Fruit fly (Drosophila melanogaster): ENCODE measurements around the gene CG10237.

The CG10237 gene

dm6 chr2L:19393703-19394210 is 48.8 kb downstream of the CG10237 start, which contains the start of gene CG31798 (continued):
- TF ChIP-seq Lpt (GFP tag; optimal IDR thresholded peaks at IDR 0.05) = no peak
- TF ChIP-seq CG7963 (GFP tag; IDR thresholded peaks at IDR 0.05; ENCODE audit: partially characterized antibody) = peak; percentile 11; the same call in 1 of the 3 replicates
- no peak for TF ChIP-seq Doc2 (GFP tag; IDR thresholded peaks at IDR 0.05)
- no peak for TF ChIP-seq CG1832 (GFP tag; optimal IDR thresholded peaks at IDR 0.05)
- no peak for TF ChIP-seq so (GFP tag; IDR thresholded peaks at IDR 0.05)
- TF ChIP-seq zen2 (GFP tag; IDR thresholded peaks at IDR 0.05; ENCODE audit: partially characterized antibody) = no peak
- TF ChIP-seq CG15011 (GFP tag; optimal IDR thresholded peaks at IDR 0.05) = no peak
- TF ChIP-seq prd (optimal IDR thresholded peaks at IDR 0.05) = no peak
- no peak for TF ChIP-seq prd (GFP tag; IDR thresholded peaks at IDR 0.05)
- TF ChIP-seq CG8924 (tag; optimal IDR thresholded peaks at IDR 0.05) = no peak
- no peak for TF ChIP-seq NfI (GFP tag; optimal IDR thresholded peaks at IDR 0.05)
- no peak for TF ChIP-seq E2f2 (GFP tag; IDR thresholded peaks at IDR 0.05)
- no peak for TF ChIP-seq NC2α (GFP tag; optimal IDR thresholded peaks at IDR 0.05)
- TF ChIP-seq gro (GFP tag; optimal IDR thresholded peaks at IDR 0.05) = no peak
- TF ChIP-seq PHDP (tag; optimal IDR thresholded peaks at IDR 0.05) = no peak
- no peak for TF ChIP-seq chinmo (GFP tag; IDR thresholded peaks at IDR 0.05; ENCODE audit: partially characterized antibody)
- TF ChIP-seq CG12744 (GFP tag; optimal IDR thresholded peaks at IDR 0.05) = no peak
- TF ChIP-seq CG5180 (GFP tag; optimal IDR thresholded peaks at IDR 0.05) = peak; percentile 26
- TF ChIP-seq usp (GFP tag; optimal IDR thresholded peaks at IDR 0.05) = no peak
- no peak for TF ChIP-seq az2 (GFP tag; optimal IDR thresholded peaks at IDR 0.05)
- no peak for TF ChIP-seq CkIIα-i1 (GFP tag; IDR thresholded peaks at IDR 0.05)
- peak; percentile 39; the same call in 1 of the 2 replicates for TF ChIP-seq sob (GFP tag; IDR thresholded peaks at IDR 0.05)
- TF ChIP-seq stwl (tag; optimal IDR thresholded peaks at IDR 0.05) = peak; percentile 64
- TF ChIP-seq Taf1 (GFP tag; IDR thresholded peaks at IDR 0.05) = no peak
- TF ChIP-seq zen (tag; optimal IDR thresholded peaks at IDR 0.05) = no peak
- TF ChIP-seq pita (GFP tag; optimal IDR thresholded peaks at IDR 0.05) = peak; percentile 84
- peak; percentile 35 for TF ChIP-seq sens (GFP tag)
- no peak for TF ChIP-seq Hand (GFP tag; optimal IDR thresholded peaks at IDR 0.05)
- TF ChIP-seq H15 (GFP tag; IDR thresholded peaks at IDR 0.05) = no peak
- TF ChIP-seq CG31441 (GFP tag; IDR thresholded peaks at IDR 0.05) = no peak
- no peak for TF ChIP-seq CG6791 (GFP tag; IDR thresholded peaks at IDR 0.05; ENCODE audit: partially characterized antibody)
- no peak for TF ChIP-seq D19A (tag; optimal IDR thresholded peaks at IDR 0.05)
- TF ChIP-seq CG34376 (GFP tag; optimal IDR thresholded peaks at IDR 0.05) = no peak
- peak; percentile 6 for TF ChIP-seq Hmr (GFP tag; optimal IDR thresholded peaks at IDR 0.05)
- TF ChIP-seq sens-2 (GFP tag; IDR thresholded peaks at IDR 0.05) = no peak
- TF ChIP-seq ato (GFP tag; IDR thresholded peaks at IDR 0.05; ENCODE audit: partially characterized antibody) = no peak
- no peak for TF ChIP-seq CG11398 (GFP tag; optimal IDR thresholded peaks at IDR 0.05)
- no peak for TF ChIP-seq BtbVII (GFP tag; optimal IDR thresholded peaks at IDR 0.05)
- TF ChIP-seq CG12391 (tag; optimal IDR thresholded peaks at IDR 0.05) = no peak
- TF ChIP-seq knrl (GFP tag; IDR thresholded peaks at IDR 0.05; ENCODE audit: partially characterized antibody) = peak; percentile 52; the same call in 2 of the 3 replicates
- TF ChIP-seq Vsx1 (GFP tag; optimal IDR thresholded peaks at IDR 0.05) = no peak
- no peak for TF ChIP-seq Usf (GFP tag; optimal IDR thresholded peaks at IDR 0.05)
- TF ChIP-seq Dip2 (GFP tag; IDR thresholded peaks at IDR 0.05) = no peak
- no peak for TF ChIP-seq CG14965 (GFP tag; optimal IDR thresholded peaks at IDR 0.05; ENCODE audit: borderline replicate concordance)
- no peak for TF ChIP-seq CG30403 (GFP tag; optimal IDR thresholded peaks at IDR 0.05)
- no peak for TF ChIP-seq Sry-δ (GFP tag; optimal IDR thresholded peaks at IDR 0.05)
- TF ChIP-seq lab (GFP tag; optimal IDR thresholded peaks at IDR 0.05) = no peak
- TF ChIP-seq eve (GFP tag; optimal IDR thresholded peaks at IDR 0.05) = no peak
- no peak for TF ChIP-seq Rx (GFP tag; IDR thresholded peaks at IDR 0.05)
- TF ChIP-seq sima (GFP tag; optimal IDR thresholded peaks at IDR 0.05) = no peak
- no peak for TF ChIP-seq CG10366 (GFP tag; IDR thresholded peaks at IDR 0.05)
